Fruit fly (Drosophila melanogaster) S2 (cell line): ENCODE measurements around the gene CG33722.

Experiments
- CG8478 ChIP-seq: fragments of >200 bp; optimal IDR thresholded peaks from 2 replicates; lab custom pipeline; 2018
- CTCF ChIP-seq, 2 experiments: fragments of >200 bp; optimal IDR thresholded peaks; 2 replicates each; lab custom pipeline; 2018

DNA sequence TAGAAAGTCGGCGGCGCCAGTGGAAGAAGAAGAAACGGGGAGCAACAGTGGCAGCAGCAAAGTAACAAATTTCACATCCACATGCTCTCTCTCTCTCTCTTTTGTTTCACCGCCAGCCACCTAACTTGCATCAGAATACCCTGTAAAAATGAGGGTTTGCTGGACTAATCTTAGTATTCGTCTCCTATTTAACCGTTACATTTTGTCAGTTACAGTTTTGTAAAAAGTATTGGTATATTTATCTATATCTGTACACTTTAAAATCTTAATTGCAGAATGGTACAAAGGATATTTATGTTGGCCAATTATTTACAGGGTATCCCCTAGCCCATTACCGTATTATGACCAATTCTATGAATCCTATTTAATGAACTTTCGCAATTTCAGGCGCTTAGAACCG, 10.0 kb upstream of the CG33722 start:
- TF ChIP-seq CG8478 (lab: Kevin White, UChicago), result no peak
- TF ChIP-seq CTCF (optimal IDR thresholded peaks at IDR 0.05; lab: Kevin White, UChicago), result no peak
